Fruit fly (Drosophila melanogaster) whole organism: Measurements from ENCODE around the gene Adgf-D.

Experiments used
- CG8478 ChIP-seq: fragments of >200 bp; optimal IDR thresholded peaks from 2 replicates; lab custom pipeline; 2018; ENCODE audit warnings: inconsistent platforms
- pan ChIP-seq: fragments of >200 bp; optimal IDR thresholded peaks from 2 replicates; lab custom pipeline; 2017

DNA sequence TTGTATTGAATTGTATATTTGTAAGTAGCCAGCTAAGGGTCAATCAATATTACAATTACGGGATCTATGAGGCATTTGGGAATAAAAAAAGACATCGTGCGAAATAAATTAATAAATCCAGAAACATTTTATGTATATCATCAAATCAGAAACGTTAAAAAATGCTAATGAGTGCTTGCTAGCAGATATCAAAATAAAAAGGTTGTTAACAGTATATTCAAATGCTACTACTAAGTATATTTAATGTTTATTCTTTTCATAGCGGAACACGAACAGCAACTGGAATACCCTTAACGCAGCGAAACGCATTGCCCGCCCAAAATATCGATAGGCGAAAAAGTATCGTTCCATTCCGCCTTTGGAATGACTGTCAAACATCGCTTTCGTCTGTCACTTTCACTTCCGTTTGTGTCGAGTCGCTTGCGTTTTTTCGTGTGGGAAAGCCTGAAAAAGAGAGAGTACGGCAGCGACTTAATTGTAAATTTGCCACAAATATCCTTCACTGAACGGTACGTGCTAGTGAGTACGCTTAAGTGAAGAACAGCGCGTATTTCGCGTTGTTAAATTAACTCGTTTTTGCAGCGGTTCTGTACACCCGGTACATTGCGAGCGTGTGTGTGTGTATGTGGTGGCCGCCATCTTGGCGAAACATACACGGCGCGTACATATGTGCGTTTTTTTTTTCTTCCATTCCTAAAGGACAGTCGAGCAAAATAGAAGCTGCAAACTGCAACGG lies 44.1 kb downstream of the Adgf-D start, which contains the start of gene B52:
- TF ChIP-seq pan (lab: Kevin White, UChicago) (no peak), CG8478 (lab: Kevin White, UChicago) (no peak)
